Fruit fly (Drosophila melanogaster) whole organism, embryonic: ENCODE measurements around the gene pit.

Experiments used
- bcd ChIP-seq: fragments of 200-800 bp; sonication (Bioruptor generic); optimal IDR thresholded peaks from 2 replicates; lab custom pipeline; 2017; ENCODE audit warnings: missing biosample characterization, mild to moderate bottlenecking, missing genetic modification characterization
- nau ChIP-seq: fragments of 200-800 bp; sonication (Bioruptor generic); optimal IDR thresholded peaks from 3 replicates; lab custom pipeline; 2017; ENCODE audit warnings: missing biosample characterization, mild to moderate bottlenecking, missing genetic modification characterization, missing genetic modification reagents

dm6 chr3R:22031738-22032137, 2.4 kb upstream of the pit start, which contains the start of gene CG13409:
- TF ChIP-seq nau (GFP tag; lab: Kevin White, UChicago) (no peak), bcd (no peak)
